Fruit fly (Drosophila melanogaster) ovary, adult (tissue): ENCODE data around the gene CG3345.

Source experiments
- CG17801 ChIP-seq: fragments of 200-800 bp; optimal IDR thresholded peaks from 2 replicates; lab custom pipeline; 2019; ENCODE audit warnings: missing biosample characterization, mild to moderate bottlenecking, missing genetic modification characterization, moderate library complexity; ENCODE audit not compliant: partially characterized antibody

Gene CG3345

DNA sequence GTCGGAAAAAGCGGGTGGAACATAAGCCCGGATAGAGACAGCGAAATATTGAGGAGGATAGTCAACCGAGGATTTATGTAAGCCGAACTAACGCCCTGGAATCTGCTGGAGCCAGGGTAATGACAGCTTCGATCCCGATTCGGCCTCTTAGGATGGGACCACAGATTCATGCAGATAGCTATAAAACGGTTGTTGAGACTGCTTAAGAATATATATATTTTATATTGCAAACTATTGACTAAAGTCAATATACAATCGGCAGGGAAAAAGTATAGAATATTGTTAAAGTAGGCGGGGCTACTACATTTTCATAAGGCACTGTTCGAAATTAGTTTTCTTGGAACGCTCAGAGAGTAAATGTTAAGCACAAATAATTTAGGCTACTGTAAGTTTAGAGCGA, at the start of gene CG3345:
CG3345 (plus strand) TSS at position 301 of the 400 bp plus-strand sequence.
- no peak for TF ChIP-seq CG17801 (GFP tag; lab: Kevin White, UChicago)

DNA sequence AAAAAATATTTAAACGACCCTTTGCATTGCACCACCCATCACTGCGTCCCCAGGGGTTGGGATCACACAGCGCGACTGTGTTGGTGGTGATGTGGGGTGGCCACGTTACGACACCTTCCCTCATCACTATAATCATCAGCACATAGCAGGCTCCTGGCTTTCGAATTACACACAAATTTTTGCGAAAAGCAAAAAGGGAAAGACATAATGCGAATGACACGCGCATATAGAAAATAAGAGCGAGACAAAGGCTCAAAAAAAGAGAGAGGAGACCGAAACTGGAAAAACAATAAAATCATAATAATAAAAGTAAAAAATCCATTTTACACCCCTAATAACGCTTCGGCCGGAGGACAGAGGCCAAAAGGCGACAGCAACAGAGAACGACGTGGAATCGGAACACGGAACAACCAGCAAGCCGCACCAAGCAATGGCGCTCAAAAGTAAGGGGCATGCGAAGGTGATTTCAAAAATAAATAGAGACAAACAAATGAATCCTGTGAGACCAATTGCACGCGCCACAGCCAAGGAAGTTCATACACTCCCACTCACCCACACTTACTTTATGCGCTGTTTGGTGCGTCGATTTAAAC, 49.4 kb upstream of the CG3345 start:
- TF ChIP-seq CG17801 (GFP tag; lab: Kevin White, UChicago): no peak

DNA sequence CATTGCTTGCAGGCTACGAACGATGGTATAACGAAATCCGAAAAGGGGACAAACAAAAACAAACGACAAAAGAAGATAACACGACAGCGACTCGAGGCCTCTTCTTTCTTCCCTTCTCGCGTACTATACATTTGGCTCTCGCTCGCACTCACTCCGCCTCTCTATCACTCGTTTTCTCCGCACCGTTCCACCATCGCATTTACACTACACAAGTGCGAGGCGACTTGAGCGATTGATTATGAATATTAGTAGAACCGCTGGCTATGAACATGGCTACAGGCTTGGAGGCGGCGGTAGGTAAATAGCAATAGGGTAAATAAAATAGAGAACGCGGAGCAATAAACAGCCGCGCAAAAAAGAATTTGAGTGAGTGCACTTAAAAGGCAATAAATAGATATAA, 48.4 kb upstream of the CG3345 start:
- peak; percentile 11 for TF ChIP-seq CG17801 (GFP tag; lab: Kevin White, UChicago)

DNA sequence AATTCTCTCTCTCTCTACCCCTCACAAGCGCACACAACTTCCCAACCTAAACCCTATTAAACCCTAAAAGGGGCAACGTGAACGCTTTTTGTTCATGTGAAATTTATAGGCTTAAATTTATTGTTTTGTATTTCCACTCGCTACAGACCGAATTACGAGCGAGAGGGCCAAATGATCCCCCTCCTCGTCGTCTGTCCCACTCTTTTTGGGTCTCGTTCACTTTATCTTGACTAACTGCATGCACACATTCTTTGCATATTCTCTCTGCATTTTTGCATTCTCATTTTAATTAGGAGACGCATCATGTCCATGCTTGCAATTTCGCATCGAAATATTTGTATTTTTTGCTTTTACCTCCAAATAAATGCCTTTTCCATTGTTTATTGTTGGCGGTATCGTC, 47.7 kb upstream of the CG3345 start:
- no peak for TF ChIP-seq CG17801 (GFP tag; lab: Kevin White, UChicago)

DNA sequence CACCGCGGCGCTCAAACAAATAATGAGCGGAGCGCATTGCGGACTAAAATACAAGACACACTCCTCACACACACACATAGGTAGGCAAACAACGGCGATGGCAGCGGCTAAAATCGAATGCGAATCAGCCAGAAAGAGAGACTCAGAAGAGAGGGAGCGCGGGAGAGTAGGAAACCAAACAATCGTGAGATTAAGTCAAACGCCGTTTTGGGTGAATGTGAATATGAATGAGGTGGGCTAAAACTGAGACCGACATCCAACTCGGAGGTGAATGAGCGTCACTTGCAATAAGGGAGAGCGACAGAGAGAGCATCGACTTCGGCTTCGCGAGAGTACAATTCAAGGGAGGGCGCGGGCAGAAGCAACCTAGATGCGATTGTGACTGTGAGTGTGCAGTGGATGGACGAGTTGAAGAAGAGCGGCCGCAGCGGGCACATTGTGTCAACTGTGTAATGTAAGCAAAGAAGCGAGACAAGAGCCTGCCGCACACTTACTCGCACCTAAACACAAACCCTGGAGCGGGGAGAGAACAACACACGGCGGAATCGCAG, 46.9 kb upstream of the CG3345 start:
- peak; percentile 22 for TF ChIP-seq CG17801 (GFP tag; lab: Kevin White, UChicago)

DNA sequence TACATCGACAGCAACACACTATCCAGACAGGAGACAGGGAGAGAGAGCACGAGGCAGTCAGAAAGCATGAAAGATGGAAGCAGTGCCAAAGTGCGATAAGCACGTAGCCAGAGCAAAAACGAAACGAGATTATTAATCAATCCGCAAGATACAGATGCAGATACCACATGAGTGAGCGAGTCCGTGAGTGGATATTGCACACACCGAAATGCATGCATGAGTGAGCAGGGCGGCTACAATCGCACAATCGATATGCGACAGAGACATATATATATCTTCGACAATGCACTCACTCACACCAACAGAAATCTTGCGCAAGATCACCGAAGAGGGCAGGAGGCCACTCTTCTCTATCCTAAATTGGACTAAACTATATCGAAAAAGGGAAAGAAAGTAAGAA, 46.0 kb upstream of the CG3345 start:
- TF ChIP-seq CG17801 (GFP tag; lab: Kevin White, UChicago): no peak

DNA sequence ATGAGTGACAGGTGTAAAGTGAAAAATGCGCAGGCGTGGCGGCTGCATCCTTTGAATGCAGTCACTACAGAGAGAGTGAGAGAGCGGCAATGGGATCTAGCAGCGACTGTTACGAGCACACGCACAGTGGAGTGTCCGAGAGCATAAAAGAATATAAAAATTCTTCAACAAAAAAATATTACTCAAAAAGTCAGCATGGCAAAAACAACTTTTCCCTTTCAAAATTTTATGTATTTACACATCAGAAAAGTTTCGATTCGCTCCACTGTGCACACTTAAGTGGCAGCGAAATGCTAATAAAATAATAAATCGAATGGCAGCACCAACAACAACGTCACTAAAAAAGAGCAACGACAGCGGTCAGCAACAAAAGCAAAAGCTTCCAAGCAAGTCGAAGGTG, 45.5 kb upstream of the CG3345 start:
- peak; percentile 34 for TF ChIP-seq CG17801 (GFP tag; lab: Kevin White, UChicago)

DNA sequence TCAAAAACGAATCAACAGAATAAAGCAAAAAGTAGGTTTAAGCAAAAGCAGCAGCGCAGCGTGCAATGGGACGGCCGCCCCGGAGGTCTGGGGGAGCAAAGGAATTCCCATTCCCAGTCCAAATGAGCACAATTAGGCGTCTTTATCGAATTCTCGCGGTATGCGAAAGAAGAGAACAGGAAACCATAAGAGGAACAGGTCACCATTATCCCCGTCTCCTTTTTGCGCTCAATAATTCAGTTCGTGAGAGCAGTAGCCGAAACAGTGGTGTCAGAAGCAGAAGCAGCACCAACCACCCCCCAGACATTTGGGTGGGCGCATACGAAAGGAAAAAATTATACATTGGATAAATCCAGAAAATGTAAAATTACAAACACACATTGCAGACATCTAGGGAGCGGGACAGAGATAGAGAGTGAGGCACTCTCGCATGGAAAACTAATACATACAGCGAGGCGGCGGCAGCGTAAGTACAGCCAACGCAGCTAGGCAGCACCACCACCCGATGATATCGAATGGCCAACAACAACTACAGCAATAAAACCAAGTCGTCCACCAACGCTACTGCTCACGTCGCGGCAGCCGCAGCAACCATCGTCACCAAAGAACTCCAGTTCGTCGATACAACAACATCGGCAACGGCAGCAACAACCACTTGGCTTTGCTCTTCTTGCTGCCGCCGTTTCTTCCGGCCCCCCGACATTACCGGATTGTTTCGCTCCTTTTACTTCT, 44.9 kb upstream of the CG3345 start:
- TF ChIP-seq CG17801 (GFP tag; lab: Kevin White, UChicago): no peak

DNA sequence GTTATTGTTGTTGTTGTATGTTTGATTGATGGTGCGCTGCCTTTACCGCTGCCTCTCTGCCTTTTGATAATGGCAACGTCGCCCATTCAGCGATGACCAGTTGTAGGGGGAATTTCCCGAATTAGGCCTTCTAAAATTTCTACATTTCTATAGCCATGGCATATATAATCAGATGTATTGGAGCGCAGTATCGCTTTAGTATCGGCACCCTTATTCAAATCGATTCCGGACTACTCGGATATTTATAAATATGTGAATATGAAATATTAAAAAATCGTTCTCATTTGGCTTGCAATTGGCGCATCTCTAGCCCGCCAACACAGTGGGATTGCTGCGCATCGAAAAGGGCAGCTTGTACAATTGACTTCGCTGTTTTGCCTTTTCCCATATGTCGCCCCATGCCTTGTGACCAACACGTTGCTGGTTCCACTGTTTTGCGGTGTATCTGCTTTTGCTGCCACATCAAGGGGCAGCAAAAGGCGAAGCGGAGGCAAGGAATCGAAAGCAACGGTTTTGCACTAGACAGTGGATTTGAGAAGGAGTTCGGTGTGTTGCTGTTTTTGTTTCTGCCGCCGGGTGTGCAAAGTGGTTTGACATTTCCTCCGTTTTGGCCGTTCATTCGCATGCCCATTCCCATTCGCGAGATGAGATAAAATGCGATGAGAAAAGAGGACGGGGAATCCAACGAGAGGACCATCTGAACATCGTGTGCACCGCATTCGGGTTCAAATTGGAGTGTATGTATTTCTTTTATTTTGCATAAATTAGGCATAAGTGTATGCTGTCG, 44.1 kb upstream of the CG3345 start:
- no peak for TF ChIP-seq CG17801 (GFP tag; lab: Kevin White, UChicago)

DNA sequence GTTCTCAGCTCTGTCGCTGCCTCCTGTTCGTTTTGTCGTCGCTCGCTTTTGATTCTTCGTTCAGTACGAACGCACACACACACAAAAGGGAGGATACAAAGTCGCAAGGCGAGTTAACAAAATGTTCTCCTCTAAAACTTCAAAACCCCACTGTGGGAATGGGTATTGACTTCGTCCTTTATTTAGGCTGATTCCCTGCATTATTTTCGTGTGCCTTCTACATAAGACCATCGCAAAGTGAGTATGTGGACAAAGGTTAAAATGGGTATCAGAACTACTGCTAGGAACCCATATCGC, 43.6 kb upstream of the CG3345 start:
- TF ChIP-seq CG17801 (GFP tag; lab: Kevin White, UChicago): no peak

DNA sequence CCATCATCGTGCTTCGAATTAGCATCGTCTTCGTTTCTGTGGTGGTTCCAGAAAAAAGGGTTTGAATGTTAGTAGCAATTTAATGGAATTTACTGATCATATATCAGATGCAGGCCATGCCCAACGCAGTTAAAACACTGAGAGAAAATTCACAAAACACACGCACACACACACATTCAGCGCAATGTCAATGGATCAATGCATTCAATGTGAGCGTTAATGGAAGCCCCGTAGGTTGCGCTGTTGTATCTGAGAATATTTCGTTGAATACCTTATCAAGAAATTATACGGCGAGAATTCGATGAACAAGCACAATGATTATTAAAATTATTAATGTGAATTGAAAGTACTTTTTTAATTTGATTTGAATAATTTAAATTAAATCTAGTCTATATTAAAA, 40.6 kb upstream of the CG3345 start:
- TF ChIP-seq CG17801 (GFP tag; lab: Kevin White, UChicago): no peak

DNA sequence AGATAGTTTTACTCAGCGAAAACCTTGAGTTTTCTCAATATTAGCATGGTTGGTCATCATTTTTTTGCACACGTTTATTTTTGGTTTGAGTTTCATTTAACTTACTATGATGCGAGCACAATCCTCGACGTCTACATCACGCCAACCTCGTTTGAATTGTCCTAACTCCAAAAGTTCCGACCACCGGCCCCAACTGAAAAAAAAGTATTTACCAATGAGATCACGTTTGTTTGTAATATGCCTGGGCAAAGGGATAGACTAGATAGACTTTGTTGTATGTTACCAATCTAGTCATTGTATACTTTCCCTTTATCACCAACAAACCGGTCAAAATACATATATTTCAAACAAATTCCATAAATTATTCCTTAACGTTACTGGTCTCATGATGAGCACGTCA, 36.7 kb upstream of the CG3345 start, which contains the start of gene CG13693:
CG13693 (plus strand) TSS at position 301 of the 400 bp plus-strand sequence.
- no peak for TF ChIP-seq CG17801 (GFP tag; lab: Kevin White, UChicago)

DNA sequence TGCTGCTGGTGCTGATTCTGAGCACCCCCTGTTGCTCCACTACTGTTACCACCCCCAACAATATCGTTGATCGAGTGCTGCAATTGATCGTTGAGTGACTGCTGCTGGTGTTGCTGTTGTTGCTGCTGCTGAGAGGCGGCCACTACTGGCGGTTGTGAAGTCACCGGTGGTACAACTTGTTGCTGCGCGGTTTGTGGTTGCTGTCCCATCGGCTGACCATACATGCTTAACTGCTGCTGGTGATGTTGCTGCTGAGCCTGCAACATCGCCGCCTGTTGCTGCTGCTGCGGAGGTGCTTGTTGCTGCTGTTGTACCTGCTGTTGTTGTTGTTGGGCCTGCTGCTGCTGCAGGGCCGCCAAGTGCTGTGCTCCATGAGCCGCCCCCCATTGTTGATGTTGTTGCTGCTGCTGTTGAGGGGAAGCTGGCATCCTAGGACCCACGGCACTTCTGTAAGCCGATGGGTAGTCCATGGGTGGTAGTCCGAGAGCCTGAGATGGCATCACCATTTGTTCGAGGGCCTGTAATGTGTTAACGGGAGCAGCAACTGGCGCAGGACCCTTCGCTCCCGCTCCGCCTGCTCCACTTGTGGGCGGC, 28.6 kb upstream of the CG3345 start:
- TF ChIP-seq CG17801 (GFP tag; lab: Kevin White, UChicago): no peak

DNA sequence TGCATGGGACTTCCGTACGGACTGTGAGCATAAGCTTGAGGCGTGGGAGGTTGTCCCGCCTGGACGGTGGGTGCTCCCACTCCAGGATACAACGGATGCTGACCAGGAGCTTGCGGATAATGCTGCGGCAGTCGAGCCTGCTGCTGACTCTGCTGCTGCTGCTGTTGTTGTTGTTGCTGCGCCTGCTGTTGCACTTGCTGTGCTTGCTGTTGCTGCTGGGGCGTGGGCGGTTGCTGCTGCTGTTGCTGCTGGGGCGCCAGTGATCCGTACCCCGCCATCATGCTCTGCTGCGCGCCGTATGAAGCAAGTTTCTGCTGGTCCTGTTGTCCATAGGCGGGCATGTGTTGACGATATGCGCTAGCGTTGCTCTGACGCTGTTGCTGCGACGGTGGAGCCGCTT, 27.5 kb upstream of the CG3345 start:
- no peak for TF ChIP-seq CG17801 (GFP tag; lab: Kevin White, UChicago)

DNA sequence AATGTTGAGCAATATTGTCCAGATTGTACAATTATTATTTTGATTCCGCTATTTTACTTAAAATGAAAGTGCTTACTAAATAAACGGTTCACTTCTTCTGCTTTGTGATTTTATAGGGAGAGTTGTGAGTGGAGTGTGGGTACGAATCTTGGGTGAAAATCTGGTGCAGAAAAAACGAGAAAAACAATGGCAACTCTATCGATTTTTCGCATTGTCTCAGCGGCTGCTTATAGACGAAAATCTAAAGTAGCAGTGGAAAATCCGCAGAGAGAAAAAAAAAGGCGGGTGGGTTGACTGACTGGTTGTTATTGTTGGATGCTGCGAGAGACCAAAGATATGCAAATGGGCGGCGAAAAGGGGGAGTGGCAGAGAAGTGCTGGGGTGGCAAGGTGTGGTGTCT, 25.8 kb upstream of the CG3345 start:
- no peak for TF ChIP-seq CG17801 (GFP tag; lab: Kevin White, UChicago)
